Worm (Caenorhabditis elegans): Measurements from ENCODE around the gene col-101.
A peak's percentile ranks its signal among the peaks of the same experiment; 100 is the strongest.

Gene col-101

DNA sequence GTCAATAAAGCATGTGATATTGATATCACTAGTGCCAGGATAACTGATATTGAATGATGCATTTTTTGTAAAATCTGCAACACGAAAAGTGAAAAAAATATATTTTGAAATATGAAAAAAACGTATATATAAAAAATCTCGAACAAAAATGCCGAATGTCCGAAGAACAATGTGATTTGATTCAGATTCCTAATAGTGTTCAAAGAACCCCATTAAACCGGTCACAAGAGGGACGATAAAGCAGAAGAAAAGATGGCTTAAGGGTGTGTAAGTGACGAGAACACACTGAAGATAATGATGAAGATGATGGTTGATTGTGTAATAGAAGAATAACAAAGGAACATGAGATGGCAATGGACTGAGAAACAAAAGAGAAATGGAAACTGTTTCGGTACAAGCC, 38.8 kb downstream of the col-101 start, which contains the start of gene T21D12.14:
Gene T21D12.14 (minus strand): TSS at position 101 of the 400 bp plus-strand sequence.
- TF ChIP-seq K02D7.2 (tag; optimal IDR thresholded peaks at IDR 0.05) (no peak), Y22D7AL.16 (tag; optimal IDR thresholded peaks at IDR 0.05) (no peak), ceh-14 (tag; optimal IDR thresholded peaks at IDR 0.05) (no peak), unc-3 (GFP tag; conservative IDR thresholded peaks at IDR 0.05) (no peak), unc-3 (tag; optimal IDR thresholded peaks at IDR 0.05) (no peak), hlh-30 (tag; optimal IDR thresholded peaks at IDR 0.05; ENCODE audit: insufficient read depth) (no peak)

ce11 chrIV:283347-283746, 43.5 kb downstream of the col-101 start, which contains the start of gene best-19:
TSS of gene best-19 (plus strand) at chrIV:283647.
- TF ChIP-seq fkh-10 (GFP tag; optimal IDR thresholded peaks at IDR 0.05) (no peak), unc-3 (GFP tag; conservative IDR thresholded peaks at IDR 0.05) (no peak), unc-3 (tag; optimal IDR thresholded peaks at IDR 0.05) (no peak), tbx-2 (tag; optimal IDR thresholded peaks at IDR 0.05) (no peak), lin-11 (tag; optimal IDR thresholded peaks at IDR 0.05) (no peak), unc-42 (tag; optimal IDR thresholded peaks at IDR 0.05) (peak; percentile 52), dve-1 (tag; optimal IDR thresholded peaks at IDR 0.05) (no peak), hlh-6 (tag; optimal IDR thresholded peaks at IDR 0.05) (no peak)

ce11 chrIV:282008-282407, 44.8 kb downstream of the col-101 start:
- TF ChIP-seq hlh-30 (tag; optimal IDR thresholded peaks at IDR 0.05; ENCODE audit: insufficient read depth): no peak
- no peak for TF ChIP-seq ceh-2 (tag; optimal IDR thresholded peaks at IDR 0.05)
- no peak for TF ChIP-seq rnt-1 (tag; optimal IDR thresholded peaks at IDR 0.05)
- no peak for TF ChIP-seq lim-6 (tag; optimal IDR thresholded peaks at IDR 0.05)
- TF ChIP-seq pat-9 (tag; optimal IDR thresholded peaks at IDR 0.05): no peak
- no peak for TF ChIP-seq fax-1 (tag; optimal IDR thresholded peaks at IDR 0.05)
- TF ChIP-seq sdc-2 (tag; optimal IDR thresholded peaks at IDR 0.05): no peak
- no peak for TF ChIP-seq madf-2 (tag; optimal IDR thresholded peaks at IDR 0.05)
- no peak for TF ChIP-seq nhr-11 (tag; optimal IDR thresholded peaks at IDR 0.05)
- no peak for TF ChIP-seq syd-9 (tag; optimal IDR thresholded peaks at IDR 0.05)
- TF ChIP-seq ceh-30 (tag; optimal IDR thresholded peaks at IDR 0.05): no peak
- no peak for TF ChIP-seq dve-1 (tag; optimal IDR thresholded peaks at IDR 0.05)
- no peak for TF ChIP-seq tbx-2 (tag; optimal IDR thresholded peaks at IDR 0.05)
- TF ChIP-seq ets-4 (tag; optimal IDR thresholded peaks at IDR 0.05): no peak
- TF ChIP-seq sox-2 (GFP tag; IDR thresholded peaks at IDR 0.05): no peak

- TF ChIP-seq ceh-9 (tag; optimal IDR thresholded peaks at IDR 0.05): no peak
- no peak for TF ChIP-seq ceh-6 (GFP tag; optimal IDR thresholded peaks at IDR 0.05)
- TF ChIP-seq ceh-22 (tag; optimal IDR thresholded peaks at IDR 0.05): no peak
- no peak for TF ChIP-seq ceh-18 (tag; optimal IDR thresholded peaks at IDR 0.05)
- TF ChIP-seq fax-1 (tag; optimal IDR thresholded peaks at IDR 0.05): no peak
These were observed 48.5 kb downstream of the col-101 start for ce11 chrIV:278284-278683.
